Fruit fly (Drosophila melanogaster): ENCODE results near the gene fz2.

The fz2 gene

DNA sequence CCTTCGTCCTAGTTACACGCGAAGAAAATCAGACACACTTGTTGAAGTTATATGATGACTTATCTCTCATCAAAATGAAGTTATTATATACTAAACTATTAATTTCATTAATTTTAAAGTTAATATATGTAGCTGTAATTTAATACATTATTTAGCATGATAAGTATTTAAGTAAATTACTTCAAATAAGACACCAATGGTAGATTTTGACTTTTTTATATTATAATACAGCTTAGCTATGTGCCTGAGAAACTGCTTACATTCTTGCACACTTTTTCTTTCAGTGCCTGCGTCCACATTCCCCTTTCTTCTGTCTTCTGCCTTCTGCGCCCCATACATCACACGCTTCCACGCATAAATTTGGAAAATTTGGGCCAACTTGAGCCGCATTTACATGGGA, 16.5 kb upstream of the fz2 start (continued):
- TF ChIP-seq CG9932 (GFP tag; IDR thresholded peaks at IDR 0.05): no peak
- no peak for TF ChIP-seq CG1602 (GFP tag; optimal IDR thresholded peaks at IDR 0.05)
- TF ChIP-seq pfk (GFP tag; optimal IDR thresholded peaks at IDR 0.05): no peak
- no peak for TF ChIP-seq CG1603 (tag; optimal IDR thresholded peaks at IDR 0.05)
- no peak for TF ChIP-seq Dad (GFP tag; optimal IDR thresholded peaks at IDR 0.05)
- no peak for TF ChIP-seq knrl (GFP tag; IDR thresholded peaks at IDR 0.05; ENCODE audit: partially characterized antibody)
- peak; percentile 55 for TF ChIP-seq CG2712 (tag; optimal IDR thresholded peaks at IDR 0.05)
- peak; percentile 50 for TF ChIP-seq lab (GFP tag; optimal IDR thresholded peaks at IDR 0.05)
- peak; percentile 17 for TF ChIP-seq CG17829 (tag; optimal IDR thresholded peaks at IDR 0.05)
- no peak for TF ChIP-seq CG34224 (GFP tag; IDR thresholded peaks at IDR 0.05; ENCODE audit: partially characterized antibody)
- 0 out of 2 replicates have a peak, but pooled peaks have one; percentile 28 for TF ChIP-seq Ptx1 (GFP tag; IDR thresholded peaks at IDR 0.05)
- TF ChIP-seq Fer1 (GFP tag; optimal IDR thresholded peaks at IDR 0.05): peak; percentile 49
- TF ChIP-seq CG14441 (GFP tag; IDR thresholded peaks at IDR 0.05): no peak
- TF ChIP-seq CG8924 (tag; optimal IDR thresholded peaks at IDR 0.05): peak; percentile 50
- peak; percentile 37 for TF ChIP-seq CG15269 (tag; optimal IDR thresholded peaks at IDR 0.05)
- peak; percentile 1 for TF ChIP-seq CG17359 (tag; optimal IDR thresholded peaks at IDR 0.05)
- peak; percentile 41 for TF ChIP-seq CG8388 (GFP tag; optimal IDR thresholded peaks at IDR 0.05)
- peak; percentile 19 for TF ChIP-seq CG10267 (tag; optimal IDR thresholded peaks at IDR 0.05)
- no peak for TF ChIP-seq MBD-R2 (GFP tag; IDR thresholded peaks at IDR 0.05)
- TF ChIP-seq CG3726 (GFP tag; IDR thresholded peaks at IDR 0.05): no peak
- TF ChIP-seq CG2678 (tag; optimal IDR thresholded peaks at IDR 0.05): peak; percentile 64
- peak in 1 of 3 experiments; percentile 23 for TF ChIP-seq lola (GFP tag; optimal IDR thresholded peaks at IDR 0.05)
- no peak for TF ChIP-seq klu (GFP tag; IDR thresholded peaks at IDR 0.05)

DNA sequence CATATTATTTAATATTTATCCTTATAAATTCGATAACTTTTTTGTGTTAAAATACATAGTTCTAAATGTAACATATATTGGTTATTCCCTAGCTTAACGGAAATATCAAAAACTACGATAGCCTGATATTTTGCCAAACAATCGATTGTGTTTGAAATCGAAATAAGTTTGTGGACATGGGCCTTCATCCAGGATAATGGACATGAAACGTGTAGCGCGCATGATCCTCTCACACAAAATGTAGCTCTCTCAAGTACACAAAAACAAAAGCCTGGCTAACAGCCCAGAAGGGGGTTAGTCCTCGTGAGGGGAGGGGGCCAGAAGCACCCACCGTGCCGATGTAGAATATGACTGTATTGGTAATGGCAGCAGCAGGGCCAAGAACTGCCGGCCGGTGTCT, 2.6 kb upstream of the fz2 start:
- TF ChIP-seq pzg (GFP tag; optimal IDR thresholded peaks at IDR 0.05) (peak; percentile 1), Deaf1 (tag; optimal IDR thresholded peaks at IDR 0.05) (peak; percentile 48), abd-A (tag; optimal IDR thresholded peaks at IDR 0.05) (peak; percentile 32), CG12071 (GFP tag; optimal IDR thresholded peaks at IDR 0.05) (peak; percentile 10), Myb (GFP tag; optimal IDR thresholded peaks at IDR 0.05) (peak; percentile 17), CG9437 (GFP tag; optimal IDR thresholded peaks at IDR 0.05) (peak; percentile 83), CG14860 (GFP tag; IDR thresholded peaks at IDR 0.05; ENCODE audit: partially characterized antibody) (0 out of 3 replicates have a peak, but pooled peaks have one; percentile 27), crol (GFP tag; IDR thresholded peaks at IDR 0.05) (peak; percentile 46; the same call in 1 of the 2 replicates), CG7271 (tag; optimal IDR thresholded peaks at IDR 0.05) (no peak), CG13894 (tag; optimal IDR thresholded peaks at IDR 0.05) (peak; percentile 28), pros (GFP tag; optimal IDR thresholded peaks at IDR 0.05) (no peak), pfk (GFP tag; optimal IDR thresholded peaks at IDR 0.05) (peak; percentile 75), Adf1 (GFP tag; IDR thresholded peaks at IDR 0.05) (peak; percentile 15; the same call in 1 of the 2 replicates), Med (GFP tag) (peak; percentile 3), CG30403 (GFP tag; optimal IDR thresholded peaks at IDR 0.05) (no peak), ewg (GFP tag; optimal IDR thresholded peaks at IDR 0.05) (peak; percentile 94), CG3281 (GFP tag; optimal IDR thresholded peaks at IDR 0.05) (no peak)
